Worm (Caenorhabditis elegans) whole organism, early embryonic: Measurements from ENCODE around the gene fipr-16.

Experiments used
- F13C5.2 ChIP-seq: sonication (generic microtip); optimal IDR thresholded peaks from 2 replicates; lab custom pipeline; 2017; ENCODE audit warnings: mild to moderate bottlenecking, missing genetic modification characterization, inconsistent platforms, missing compliant biosample characterization
- ama-1 ChIP-seq: fragments of 150-350 bp; optimal IDR thresholded peaks from 2 replicates; lab custom pipeline; 2014
- hmg-4 ChIP-seq: fragments of 200-800 bp; sonication (Bioruptor generic); optimal IDR thresholded peaks from 2 replicates; lab custom pipeline; 2018; ENCODE audit warnings: mild to moderate bottlenecking, missing genetic modification characterization, missing compliant biosample characterization
- pes-1 ChIP-seq: fragments of 200-800 bp; sonication (Bioruptor generic); IDR thresholded peaks from 2 replicates; pipeline ENCODE4 v1.3.6; 2022; ENCODE audit warnings: missing genetic modification reagents, missing genetic modification characterization, missing compliant biosample characterization

DNA sequence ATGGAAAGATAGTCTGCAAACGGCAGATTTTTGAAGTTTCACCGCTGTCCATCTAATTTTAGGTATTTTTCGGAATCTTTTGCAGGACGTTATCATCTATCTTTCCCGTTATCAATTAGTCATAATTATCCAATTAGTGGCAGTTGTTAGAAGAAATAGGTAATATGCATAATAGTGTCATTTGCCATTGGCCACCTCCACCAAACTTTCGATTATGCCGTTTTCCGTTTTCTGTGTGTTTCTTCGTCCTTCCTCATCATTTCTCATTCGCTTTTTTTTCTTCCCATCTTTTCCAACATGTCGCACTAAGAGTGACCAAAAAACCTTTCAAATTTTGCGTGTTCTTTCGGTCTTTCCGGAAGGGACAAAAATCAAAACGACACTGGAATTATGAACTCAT, 26.4 kb downstream of the fipr-16 start:
- no peak for TF ChIP-seq pes-1
- TF ChIP-seq hmg-4: no peak
- no peak for TF ChIP-seq F13C5.2 (tag; lab: Kevin White, UChicago)
- no peak for TF ChIP-seq ama-1
